Fruit fly (Drosophila melanogaster) whole organism, wandering third instar larva: ENCODE results near the gene Rad17.

Source experiments
- Abd-B ChIP-seq: fragments of >200 bp; optimal IDR thresholded peaks from 2 replicates; lab custom pipeline; 2017; ENCODE audit warnings: missing biosample characterization, missing genetic modification characterization
- CG32264 ChIP-seq: fragments of 200-800 bp; sonication (Bioruptor generic); optimal IDR thresholded peaks from 2 replicates; lab custom pipeline; 2016; ENCODE audit warnings: missing biosample characterization, missing genetic modification characterization
- CG9705 ChIP-seq: fragments of 200-800 bp; sonication (Bioruptor generic); optimal IDR thresholded peaks from 2 replicates; lab custom pipeline; 2018; ENCODE audit warnings: missing biosample characterization, mild to moderate bottlenecking, missing genetic modification characterization
- CrebA ChIP-seq: fragments of 200-800 bp; sonication (Bioruptor generic); optimal IDR thresholded peaks from 2 replicates; lab custom pipeline; 2016; ENCODE audit warnings: missing biosample characterization, mild to moderate bottlenecking, missing genetic modification characterization, borderline replicate concordance
- Dfd ChIP-seq: fragments of >200 bp; optimal IDR thresholded peaks from 2 replicates; lab custom pipeline; 2017; ENCODE audit warnings: missing biosample characterization, missing genetic modification characterization
- Dif ChIP-seq: fragments of 200-275, 200-300 bp; sonication (Bioruptor generic); optimal IDR thresholded peaks from 2 replicates; lab custom pipeline; 2018; ENCODE audit warnings: missing biosample characterization, missing genetic modification characterization; ENCODE audit not compliant: partially characterized antibody
- GATAd ChIP-seq: sonication (Bioruptor generic); optimal IDR thresholded peaks from 2 replicates; lab custom pipeline; 2016; ENCODE audit warnings: missing biosample characterization, missing genetic modification characterization
- HLH106 ChIP-seq: fragments of 200-800 bp; optimal IDR thresholded peaks from 3 replicates; lab custom pipeline; 2019; ENCODE audit warnings: missing biosample characterization, mild to moderate bottlenecking, missing genetic modification characterization, moderate library complexity
- Hnf4 ChIP-seq: fragments of 200-800 bp; sonication (Bioruptor generic); optimal IDR thresholded peaks from 2 replicates; lab custom pipeline; 2016; ENCODE audit warnings: missing biosample characterization, mild to moderate bottlenecking, missing genetic modification characterization
- Hr78 ChIP-seq: fragments of >200 bp; optimal IDR thresholded peaks from 2 replicates; lab custom pipeline; 2017; ENCODE audit warnings: missing biosample characterization, missing genetic modification characterization
- Jra ChIP-seq: sonication (Bioruptor generic); optimal IDR thresholded peaks from 2 replicates; lab custom pipeline; 2016; ENCODE audit warnings: missing biosample characterization, missing genetic modification characterization
- Mio ChIP-seq: sonication (Bioruptor generic); optimal IDR thresholded peaks from 2 replicates; lab custom pipeline; 2016; ENCODE audit warnings: missing biosample characterization, missing genetic modification characterization
- Myc ChIP-seq: fragments of >200 bp; optimal IDR thresholded peaks from 2 replicates; lab custom pipeline; 2017
- N ChIP-seq: fragments of >200 bp; optimal IDR thresholded peaks from 2 replicates; lab custom pipeline; 2018; ENCODE audit warnings: missing biosample characterization, missing external identifiers, missing genetic modification characterization
- OdsH ChIP-seq: fragments of 200-800 bp; sonication (Bioruptor generic); optimal IDR thresholded peaks from 2 replicates; lab custom pipeline; 2016; ENCODE audit warnings: missing biosample characterization, mild to moderate bottlenecking, missing genetic modification characterization
- Rel ChIP-seq, 2 experiments: fragments of 200-800 bp; sonication (Bioruptor generic) in 1 of 2; optimal IDR thresholded peaks; 2 replicates in 1 of 2; 3 replicates in 1 of 2; lab custom pipeline; 2016 to 2019; ENCODE audit warnings: mild to moderate bottlenecking in 2 of 2, missing biosample characterization in 2 of 2, missing genetic modification characterization in 2 of 2, moderate library complexity in 1 of 2
- Sp1 ChIP-seq: fragments of 200-800 bp; sonication (Bioruptor generic); optimal IDR thresholded peaks from 3 replicates; lab custom pipeline; 2019; ENCODE audit warnings: missing biosample characterization, mild to moderate bottlenecking, missing genetic modification characterization, moderate library complexity
- br ChIP-seq: fragments of 200-800 bp; sonication (Bioruptor generic); optimal IDR thresholded peaks from 2 replicates; lab custom pipeline; 2016; ENCODE audit warnings: missing biosample characterization, missing genetic modification characterization
- brk ChIP-seq: fragments of 200-800 bp; sonication (Bioruptor generic); optimal IDR thresholded peaks from 2 replicates; lab custom pipeline; 2016; ENCODE audit warnings: missing biosample characterization, mild to moderate bottlenecking, missing genetic modification characterization
- dl ChIP-seq, 2 experiments: fragments of 175-275, 200-275 bp in 1 of 2; fragments of 200-275 bp in 1 of 2; sonication (Bioruptor generic); optimal IDR thresholded peaks; lab custom pipeline; 2018; ENCODE audit warnings: mild to moderate bottlenecking in 2 of 2, missing biosample characterization in 2 of 2, missing genetic modification characterization in 2 of 2, moderate library complexity in 2 of 2; ENCODE audit not compliant: partially characterized antibody in 2 of 2, insufficient read depth in 1 of 2
- dmrt93B ChIP-seq: fragments of 200-800 bp; sonication (Bioruptor generic); optimal IDR thresholded peaks from 2 replicates; lab custom pipeline; 2018; ENCODE audit warnings: missing biosample characterization, mild to moderate bottlenecking, missing genetic modification characterization
- dsf ChIP-seq: sonication (Bioruptor generic); optimal IDR thresholded peaks from 2 replicates; lab custom pipeline; 2016; ENCODE audit warnings: missing biosample characterization, missing genetic modification characterization, borderline replicate concordance
- ey ChIP-seq: fragments of 200-800 bp; sonication (Bioruptor generic); optimal IDR thresholded peaks from 2 replicates; lab custom pipeline; 2016; ENCODE audit warnings: missing biosample characterization, missing genetic modification characterization
- foxo ChIP-seq, 2 experiments: fragments of 200-800 bp; sonication (Bioruptor generic); optimal IDR thresholded peaks; 2 replicates in 1 of 2; 3 replicates in 1 of 2; lab custom pipeline; 2016 to 2017; ENCODE audit warnings: missing biosample characterization in 2 of 2, missing genetic modification characterization in 2 of 2
- fru ChIP-seq: fragments of 200-800 bp; sonication (Bioruptor generic); optimal IDR thresholded peaks from 3 replicates; lab custom pipeline; 2016; ENCODE audit warnings: missing biosample characterization, mild to moderate bottlenecking, missing genetic modification characterization
- h ChIP-seq: fragments of 200-800 bp; sonication (Bioruptor generic); optimal IDR thresholded peaks from 3 replicates; lab custom pipeline; 2016; ENCODE audit warnings: missing biosample characterization, mild to moderate bottlenecking, missing genetic modification characterization
- jim ChIP-seq: fragments of 175-275, 200-325 bp; sonication (Bioruptor generic); optimal IDR thresholded peaks from 2 replicates; lab custom pipeline; 2016; ENCODE audit warnings: missing biosample characterization, mild to moderate bottlenecking, missing genetic modification characterization
- lola ChIP-seq: fragments of >200 bp; optimal IDR thresholded peaks from 2 replicates; lab custom pipeline; 2017; ENCODE audit warnings: missing biosample characterization, missing genetic modification characterization
- pan ChIP-seq: fragments of >200 bp; optimal IDR thresholded peaks from 2 replicates; lab custom pipeline; 2017
- psq ChIP-seq: fragments of 200-800 bp; sonication (Bioruptor generic); optimal IDR thresholded peaks from 3 replicates; lab custom pipeline; 2017; ENCODE audit warnings: missing biosample characterization, mild to moderate bottlenecking, missing genetic modification characterization, moderate library complexity
- rgr ChIP-seq: fragments of 200-800 bp; sonication (Bioruptor generic); optimal IDR thresholded peaks from 3 replicates; lab custom pipeline; 2016; ENCODE audit warnings: missing biosample characterization, mild to moderate bottlenecking, missing genetic modification characterization
- sage ChIP-seq: fragments of 200-800 bp; sonication (Bioruptor generic); optimal IDR thresholded peaks from 2 replicates; lab custom pipeline; 2016; ENCODE audit warnings: missing biosample characterization, mild to moderate bottlenecking, missing genetic modification characterization
- sv ChIP-seq: fragments of 200-800 bp; sonication (Bioruptor generic); optimal IDR thresholded peaks from 3 replicates; lab custom pipeline; 2016; ENCODE audit warnings: missing biosample characterization, missing genetic modification characterization
- usp ChIP-seq: fragments of >200 bp; optimal IDR thresholded peaks from 2 replicates; lab custom pipeline; 2017; ENCODE audit warnings: missing biosample characterization, missing genetic modification characterization
- woc ChIP-seq: sonication (Bioruptor generic); optimal IDR thresholded peaks from 2 replicates; lab custom pipeline; 2016; ENCODE audit warnings: missing biosample characterization, mild to moderate bottlenecking, missing genetic modification characterization

The Rad17 gene

DNA sequence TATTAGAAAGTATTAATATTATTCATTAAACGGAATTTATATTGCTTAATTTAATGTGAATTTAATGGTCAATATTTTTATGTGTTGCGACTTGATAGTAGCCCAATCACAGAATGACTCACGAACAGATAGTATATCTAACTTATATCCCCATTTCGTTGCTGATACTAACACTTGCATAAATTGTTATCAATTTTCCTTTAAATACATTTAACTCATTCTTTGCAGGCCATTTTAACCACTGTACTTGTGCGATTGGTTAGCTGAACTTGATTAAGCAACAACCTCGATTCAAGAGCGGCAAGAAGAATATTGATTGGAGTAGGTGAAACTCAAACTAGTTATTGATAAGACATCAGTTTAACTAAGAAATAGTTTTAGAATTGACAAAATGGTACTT is 32.7 kb upstream of the Rad17 start:
- TF ChIP-seq Rel (GFP tag; optimal IDR thresholded peaks at IDR 0.05; lab: Kevin White, UChicago) (no peak), Rel (tag; optimal IDR thresholded peaks at IDR 0.05; lab: Kevin White, UChicago) (no peak), psq (GFP tag; lab: Kevin White, UChicago) (no peak), Sp1 (GFP tag; lab: Kevin White, UChicago) (no peak), ey (GFP tag; lab: Kevin White, UChicago) (no peak), sv (GFP tag; lab: Kevin White, UChicago) (no peak), dsf (no peak)

DNA sequence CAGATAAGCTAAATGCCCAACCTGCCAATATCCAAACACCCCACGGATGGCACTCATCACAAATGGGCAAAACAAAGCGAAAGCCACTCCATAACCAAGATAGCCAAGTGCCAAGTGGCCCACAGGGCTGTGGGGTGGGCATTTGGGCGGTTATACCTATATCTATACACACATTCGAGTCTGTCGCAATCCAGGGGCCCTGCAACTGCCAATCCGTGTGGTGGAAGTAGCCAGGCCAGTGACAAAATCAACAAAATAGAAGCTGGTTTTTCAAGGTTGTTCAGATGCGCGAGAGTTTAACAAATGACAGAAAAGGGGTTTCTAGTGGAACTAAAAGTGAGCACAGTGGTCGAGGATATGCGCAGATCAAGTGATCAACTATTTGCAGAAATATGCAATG is 32.1 kb upstream of the Rad17 start:
- TF ChIP-seq CrebA (GFP tag; lab: Kevin White, UChicago), result no peak
- no peak for TF ChIP-seq Myc
- TF ChIP-seq Hr78 (GFP tag; lab: Kevin White, UChicago), result no peak
- TF ChIP-seq Rel (GFP tag; optimal IDR thresholded peaks at IDR 0.05; lab: Kevin White, UChicago), result no peak
- TF ChIP-seq Rel (tag; optimal IDR thresholded peaks at IDR 0.05; lab: Kevin White, UChicago), result no peak
- no peak for TF ChIP-seq Dfd (GFP tag; lab: Kevin White, UChicago)
- TF ChIP-seq Hnf4 (GFP tag; lab: Kevin White, UChicago), result no peak
- TF ChIP-seq ey (GFP tag; lab: Kevin White, UChicago), result no peak
- TF ChIP-seq, all 38 proteins: peak for 0

DNA sequence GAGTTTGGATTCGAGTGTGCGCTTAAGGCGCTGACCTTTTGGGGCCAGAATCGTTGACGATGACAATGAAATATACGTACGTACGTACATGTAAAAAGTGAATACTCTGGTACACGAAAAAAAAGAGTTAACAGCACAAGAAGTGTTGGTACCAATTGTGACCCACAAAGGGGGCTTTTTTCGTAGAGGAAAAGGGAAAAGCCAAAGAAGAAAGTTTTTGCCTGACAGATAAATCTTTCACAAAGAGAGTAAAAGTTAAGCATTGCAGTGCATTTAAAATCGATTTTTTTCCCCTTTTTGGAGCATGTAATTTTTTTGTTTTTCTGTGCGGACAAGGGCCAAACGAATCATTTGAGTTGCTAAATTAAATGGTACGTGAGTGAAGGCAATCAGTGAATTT is 31.6 kb upstream of the Rad17 start:
- TF ChIP-seq Hnf4 (GFP tag; lab: Kevin White, UChicago) (no peak), Hr78 (GFP tag; lab: Kevin White, UChicago) (no peak), dmrt93B (GFP tag; lab: Kevin White, UChicago) (no peak), N (GFP tag; lab: Kevin White, UChicago) (no peak), Jra (GFP tag; lab: Kevin White, UChicago) (no peak), pan (lab: Kevin White, UChicago) (no peak), usp (GFP tag; lab: Kevin White, UChicago) (no peak), GATAd (GFP tag; lab: Kevin White, UChicago) (no peak), brk (GFP tag; lab: Kevin White, UChicago) (no peak), ey (GFP tag; lab: Kevin White, UChicago) (no peak)

DNA sequence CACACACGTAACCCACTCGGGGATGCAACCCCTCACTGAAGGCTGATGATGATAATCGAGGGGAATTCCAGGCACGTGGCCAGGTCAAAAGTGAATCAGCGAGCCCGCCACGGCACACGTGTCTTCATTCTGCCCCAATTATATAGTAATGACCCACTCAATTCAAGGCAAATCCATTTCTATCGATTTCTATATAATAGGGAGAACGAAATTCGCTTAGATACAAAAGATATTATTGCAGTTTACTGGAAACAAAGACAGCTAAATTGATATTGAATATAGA is 29.9 kb upstream of the Rad17 start:
- no peak for TF ChIP-seq dmrt93B (GFP tag; lab: Kevin White, UChicago)
- no peak for TF ChIP-seq Sp1 (GFP tag; lab: Kevin White, UChicago)
- no peak for TF ChIP-seq CG9705
- no peak for TF ChIP-seq Hr78 (GFP tag; lab: Kevin White, UChicago)
- TF ChIP-seq Abd-B, result no peak
- TF ChIP-seq HLH106 (tag; lab: Kevin White, UChicago), result no peak
- no peak for TF ChIP-seq GATAd (GFP tag; lab: Kevin White, UChicago)
- no peak for TF ChIP-seq Mio (GFP tag; lab: Kevin White, UChicago)
- no peak for TF ChIP-seq dl (GFP tag; optimal IDR thresholded peaks at IDR 0.05; lab: Kevin White, UChicago; ENCODE audit: insufficient read depth in 1 of 2, partially characterized antibody in 2 of 2)
- no peak for TF ChIP-seq usp (GFP tag; lab: Kevin White, UChicago)
- TF ChIP-seq pan (lab: Kevin White, UChicago), result no peak
- TF ChIP-seq woc (GFP tag; lab: Kevin White, UChicago), result no peak
- no peak for TF ChIP-seq jim
- no peak for TF ChIP-seq Dif (GFP tag; lab: Kevin White, UChicago)
- no peak for TF ChIP-seq Myc
- no peak for TF ChIP-seq rgr (GFP tag; lab: Kevin White, UChicago)
- no peak for TF ChIP-seq CG32264 (GFP tag; lab: Kevin White, UChicago)
- TF ChIP-seq fru, result no peak

DNA sequence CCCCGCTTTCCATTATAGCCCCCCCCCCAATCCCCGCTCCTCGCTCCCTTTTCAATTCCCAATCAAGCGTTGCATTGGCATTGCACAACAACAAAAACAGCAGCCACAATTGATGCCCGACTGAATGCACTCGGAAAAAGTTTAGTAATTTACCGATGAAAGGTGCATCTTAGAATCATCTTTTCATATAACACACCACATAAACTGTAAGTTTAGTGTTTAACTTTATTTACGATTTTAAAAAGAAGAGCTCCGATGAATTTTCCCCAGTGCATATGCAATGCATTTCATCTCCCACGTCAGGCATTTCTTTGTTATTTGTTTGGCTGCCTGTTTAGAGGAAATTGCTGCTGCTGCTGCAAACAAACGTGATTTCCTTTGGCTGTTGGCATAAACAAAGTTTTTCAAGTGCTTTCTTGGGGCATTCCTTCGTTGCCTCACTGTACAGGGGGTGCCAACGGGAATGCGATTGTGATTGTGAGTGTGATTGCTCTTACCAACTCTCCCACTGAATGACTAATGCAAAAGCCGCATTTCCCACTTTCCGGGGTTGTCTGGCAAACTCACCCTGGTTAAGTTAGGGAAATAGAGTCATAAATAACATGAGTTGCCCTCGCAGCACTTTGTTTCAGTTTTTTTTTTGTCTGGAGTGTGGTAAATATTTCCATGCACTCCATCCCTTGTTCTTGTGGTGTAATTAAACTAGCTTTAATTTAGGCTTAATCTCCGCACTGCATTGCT is 29.4 kb upstream of the Rad17 start:
- TF ChIP-seq OdsH (GFP tag; lab: Kevin White, UChicago), result peak; percentile 61
- TF ChIP-seq psq (GFP tag; lab: Kevin White, UChicago), result peak; percentile 29
- no peak for TF ChIP-seq sv (GFP tag; lab: Kevin White, UChicago)
- TF ChIP-seq Abd-B, result no peak
- peak; percentile 70 for TF ChIP-seq Sp1 (GFP tag; lab: Kevin White, UChicago)
- peak; percentile 43 for TF ChIP-seq Hnf4 (GFP tag; lab: Kevin White, UChicago)
- peak; percentile 38 for TF ChIP-seq sage (GFP tag; lab: Kevin White, UChicago)
- peak; percentile 67 for TF ChIP-seq ey (GFP tag; lab: Kevin White, UChicago)
- TF ChIP-seq pan (lab: Kevin White, UChicago), result no peak
- peak; percentile 69 for TF ChIP-seq HLH106 (tag; lab: Kevin White, UChicago)
- TF ChIP-seq CG32264 (GFP tag; lab: Kevin White, UChicago), result peak; percentile 49
- TF ChIP-seq woc (GFP tag; lab: Kevin White, UChicago), result peak; percentile 16
- no peak for TF ChIP-seq lola
- no peak for TF ChIP-seq Rel (GFP tag; optimal IDR thresholded peaks at IDR 0.05; lab: Kevin White, UChicago)
- TF ChIP-seq Rel (tag; optimal IDR thresholded peaks at IDR 0.05; lab: Kevin White, UChicago), result no peak
- TF ChIP-seq CrebA (GFP tag; lab: Kevin White, UChicago), result no peak
- TF ChIP-seq foxo (GFP tag; optimal IDR thresholded peaks at IDR 0.05; lab: Kevin White, UChicago), result peak in 1 of 2 experiments; percentile 76
- no peak for TF ChIP-seq Hr78 (GFP tag; lab: Kevin White, UChicago)
- peak; percentile 39 for TF ChIP-seq dmrt93B (GFP tag; lab: Kevin White, UChicago)
- no peak for TF ChIP-seq usp (GFP tag; lab: Kevin White, UChicago)
- TF ChIP-seq rgr (GFP tag; lab: Kevin White, UChicago), result peak; percentile 67
- no peak for TF ChIP-seq GATAd (GFP tag; lab: Kevin White, UChicago)
- peak; percentile 20 for TF ChIP-seq CG9705
- TF ChIP-seq fru, result peak; percentile 66
- TF ChIP-seq h (GFP tag; lab: Kevin White, UChicago), result peak; percentile 70
- TF ChIP-seq dl (GFP tag; optimal IDR thresholded peaks at IDR 0.05; lab: Kevin White, UChicago; ENCODE audit: insufficient read depth in 1 of 2, partially characterized antibody in 2 of 2), result no peak
- no peak for TF ChIP-seq jim
- TF ChIP-seq N (GFP tag; lab: Kevin White, UChicago), result no peak
- TF ChIP-seq br (GFP tag; lab: Kevin White, UChicago), result peak; percentile 43
